Worm (Caenorhabditis elegans) whole organism, L1 larva: Measurements from ENCODE around the gene F32D8.11.

ENCODE experiments used
- C04F5.9 ChIP-seq: sonication (generic microtip); optimal IDR thresholded peaks from 2 replicates; lab custom pipeline; 2016; ENCODE audit warnings: missing genetic modification characterization, missing compliant biosample characterization
- C16A3.4 ChIP-seq: fragments of 150-350 bp; optimal IDR thresholded peaks from 2 replicates; lab custom pipeline; 2014; ENCODE audit warnings: missing biosample characterization, missing genetic modification characterization
- F16B12.6 ChIP-seq: fragments of 150-350 bp; optimal IDR thresholded peaks from 2 replicates; lab custom pipeline; 2014; ENCODE audit warnings: missing biosample characterization, missing genetic modification characterization
- aly-2 ChIP-seq: fragments of 150-350 bp; optimal IDR thresholded peaks from 2 replicates; lab custom pipeline; 2014; ENCODE audit warnings: missing biosample characterization, missing genetic modification characterization
- ama-1 ChIP-seq: fragments of 150-350 bp; optimal IDR thresholded peaks from 2 replicates; lab custom pipeline; 2014
- blmp-1 ChIP-seq: fragments of 150-350 bp; optimal IDR thresholded peaks from 2 replicates; lab custom pipeline; 2014; ENCODE audit warnings: missing biosample characterization, missing genetic modification characterization
- ceh-8 ChIP-seq: fragments of 200-800 bp; sonication (Bioruptor generic); optimal IDR thresholded peaks from 2 replicates; lab custom pipeline; 2018; ENCODE audit warnings: mild to moderate bottlenecking, missing genetic modification characterization, moderate library complexity, missing compliant biosample characterization
- ceh-88 ChIP-seq: fragments of 200-800 bp; sonication (Bioruptor generic); IDR thresholded peaks from 2 replicates; pipeline ENCODE4 v1.3.6; 2022; ENCODE audit warnings: missing genetic modification characterization, missing compliant biosample characterization
- ces-1 ChIP-seq: fragments of 150-350 bp; optimal IDR thresholded peaks from 2 replicates; lab custom pipeline; 2014; ENCODE audit warnings: missing biosample characterization, missing genetic modification reagents, missing genetic modification characterization
- dpl-1 ChIP-seq, 3 experiments: fragments of 150-350 bp in 2 of 3; sonication (generic microtip) in 1 of 3; optimal IDR thresholded peaks; 2 replicates each; lab custom pipeline; 2014 to 2017; ENCODE audit warnings: missing biosample characterization in 3 of 3, missing genetic modification characterization in 3 of 3, missing genetic modification reagents in 3 of 3
- dsc-1 ChIP-seq: sonication (generic microtip); optimal IDR thresholded peaks from 2 replicates; lab custom pipeline; 2016; ENCODE audit warnings: mild to moderate bottlenecking, missing genetic modification characterization, missing compliant biosample characterization
- egl-13 ChIP-seq: sonication (generic microtip); optimal IDR thresholded peaks from 2 replicates; lab custom pipeline; 2016; ENCODE audit warnings: missing genotype, missing genetic modification reagents, missing genetic modification characterization, missing compliant biosample characterization
- elt-2 ChIP-seq: sonication (generic microtip); optimal IDR thresholded peaks from 2 replicates; lab custom pipeline; 2016; ENCODE audit warnings: missing genetic modification characterization, mild to moderate bottlenecking, inconsistent platforms, missing compliant biosample characterization, missing genetic modification reagents
- elt-3 ChIP-seq, 6 experiments: fragments of 150-350 bp in 1 of 6; sonication (generic microtip); optimal IDR thresholded peaks; 2 replicates each; lab custom pipeline; 2017 to 2018; ENCODE audit warnings: missing biosample characterization in 6 of 6, missing genetic modification characterization in 6 of 6, inconsistent platforms in 1 of 6
- fkh-10 ChIP-seq: sonication (generic microtip); optimal IDR thresholded peaks from 2 replicates; lab custom pipeline; 2017; ENCODE audit warnings: missing biosample characterization, missing genetic modification reagents, missing genetic modification characterization
- fkh-4 ChIP-seq: sonication (generic microtip); optimal IDR thresholded peaks from 2 replicates; lab custom pipeline; 2016; ENCODE audit warnings: missing compliant biosample characterization, missing genetic modification characterization, borderline replicate concordance
- fos-1 ChIP-seq: fragments of 150-350 bp; optimal IDR thresholded peaks from 2 replicates; lab custom pipeline; 2014; ENCODE audit warnings: missing biosample characterization, missing genetic modification characterization
- hlh-17 ChIP-seq: fragments of 200-800 bp; sonication (Bioruptor generic); optimal IDR thresholded peaks from 2 replicates; lab custom pipeline; 2018; ENCODE audit warnings: missing genetic modification characterization, mild to moderate bottlenecking, missing compliant biosample characterization, moderate library complexity, borderline replicate concordance
- irx-1 ChIP-seq: sonication (generic microtip); optimal IDR thresholded peaks from 2 replicates; lab custom pipeline; 2016; ENCODE audit warnings: missing genetic modification characterization, missing compliant biosample characterization
- jun-1 ChIP-seq: fragments of 150-350 bp; optimal IDR thresholded peaks from 2 replicates; lab custom pipeline; 2014; ENCODE audit warnings: missing biosample characterization, missing genetic modification reagents, missing genetic modification characterization
- lin-14 ChIP-seq: fragments of 200-800 bp; sonication (Bioruptor generic); optimal IDR thresholded peaks from 2 replicates; lab custom pipeline; 2018; ENCODE audit warnings: mild to moderate bottlenecking, missing genetic modification characterization, moderate library complexity, missing compliant biosample characterization
- lin-35 ChIP-seq, 2 experiments: fragments of 150-350 bp; optimal IDR thresholded peaks; 2 replicates each; lab custom pipeline; 2014; ENCODE audit warnings: missing biosample characterization in 2 of 2, missing genetic modification characterization in 2 of 2, missing genetic modification reagents in 2 of 2
- lin-39 ChIP-seq: fragments of 150-350 bp; optimal IDR thresholded peaks from 2 replicates; lab custom pipeline; 2014; ENCODE audit warnings: missing biosample characterization, missing genetic modification reagents, missing genetic modification characterization
- lsy-2 ChIP-seq, 2 experiments: fragments of 150-350 bp; optimal IDR thresholded peaks; 2 replicates each; lab custom pipeline; 2014; ENCODE audit warnings: missing biosample characterization in 2 of 2, missing genetic modification characterization in 2 of 2
- mab-9 ChIP-seq: fragments of 200-800 bp; sonication (Bioruptor generic); IDR thresholded peaks from 2 replicates; pipeline ENCODE4 v1.3.6; 2022; ENCODE audit warnings: missing genetic modification reagents, missing genetic modification characterization, missing compliant biosample characterization
- mdl-1 ChIP-seq, 2 experiments: fragments of 150-350 bp; optimal IDR thresholded peaks; 2 replicates each; lab custom pipeline; 2014 to 2017; ENCODE audit warnings: missing biosample characterization in 2 of 2, missing genetic modification characterization in 2 of 2, inconsistent platforms in 1 of 2
- mef-2 ChIP-seq: fragments of 150-350 bp; optimal IDR thresholded peaks from 2 replicates; lab custom pipeline; 2014; ENCODE audit warnings: missing biosample characterization, missing genetic modification characterization
- mep-1 ChIP-seq: fragments of 150-350 bp; optimal IDR thresholded peaks from 2 replicates; lab custom pipeline; 2014; ENCODE audit warnings: missing biosample characterization, missing genetic modification characterization
- nhr-11 ChIP-seq: fragments of 150-350 bp; optimal IDR thresholded peaks from 2 replicates; lab custom pipeline; 2014; ENCODE audit warnings: missing biosample characterization, missing genetic modification characterization
- nhr-12 ChIP-seq: sonication (generic microtip); optimal IDR thresholded peaks from 2 replicates; lab custom pipeline; 2017; ENCODE audit warnings: missing biosample characterization, missing genetic modification characterization
- nhr-19 ChIP-seq: fragments of 200-800 bp; sonication (Bioruptor generic); conservative IDR thresholded peaks from 2 replicates; pipeline ENCODE4 v1.3.6; 2022; ENCODE audit warnings: missing genetic modification characterization, missing compliant biosample characterization
- nhr-20 ChIP-seq: sonication (generic microtip); optimal IDR thresholded peaks from 2 replicates; lab custom pipeline; 2016; ENCODE audit warnings: mild to moderate bottlenecking, missing genetic modification characterization, missing compliant biosample characterization
- nhr-237 ChIP-seq: fragments of 150-350 bp; optimal IDR thresholded peaks from 2 replicates; lab custom pipeline; 2014; ENCODE audit warnings: missing biosample characterization, missing genetic modification characterization
- nhr-47 ChIP-seq: sonication (generic microtip); optimal IDR thresholded peaks from 2 replicates; lab custom pipeline; 2016; ENCODE audit warnings: mild to moderate bottlenecking, missing genetic modification characterization, moderate library complexity, missing compliant biosample characterization
- nhr-71 ChIP-seq: sonication (generic microtip); optimal IDR thresholded peaks from 2 replicates; lab custom pipeline; 2016; ENCODE audit warnings: mild to moderate bottlenecking, missing genetic modification characterization, moderate library complexity, missing compliant biosample characterization
- nhr-77 ChIP-seq: fragments of 150-350 bp; optimal IDR thresholded peaks from 2 replicates; lab custom pipeline; 2014; ENCODE audit warnings: missing biosample characterization, missing genetic modification characterization
- nhr-90 ChIP-seq: sonication (generic microtip); optimal IDR thresholded peaks from 2 replicates; lab custom pipeline; 2016; ENCODE audit warnings: mild to moderate bottlenecking, missing genetic modification characterization, missing compliant biosample characterization; ENCODE audit not compliant: poor library complexity
- snpc-4 ChIP-seq: fragments of 150-350 bp; optimal IDR thresholded peaks from 2 replicates; lab custom pipeline; 2014; ENCODE audit warnings: missing biosample characterization, missing genetic modification characterization
- snu-23 ChIP-seq: sonication (generic microtip); optimal IDR thresholded peaks from 2 replicates; lab custom pipeline; 2016; ENCODE audit warnings: missing genetic modification characterization, missing compliant biosample characterization
- sox-4 ChIP-seq: sonication (generic microtip); optimal IDR thresholded peaks from 2 replicates; lab custom pipeline; 2016; ENCODE audit warnings: missing genetic modification characterization, missing compliant biosample characterization
- swsn-7 ChIP-seq: sonication (generic microtip); optimal IDR thresholded peaks from 2 replicates; lab custom pipeline; 2016; ENCODE audit warnings: missing genetic modification characterization, missing compliant biosample characterization
- tbx-2 ChIP-seq: sonication (generic microtip); optimal IDR thresholded peaks from 2 replicates; lab custom pipeline; 2016; ENCODE audit warnings: missing genetic modification characterization, missing compliant biosample characterization
- tlp-1 ChIP-seq: fragments of 150-350 bp; optimal IDR thresholded peaks from 2 replicates; lab custom pipeline; 2014; ENCODE audit warnings: missing biosample characterization, missing genetic modification characterization
- unc-86 ChIP-seq: sonication (generic microtip); optimal IDR thresholded peaks from 2 replicates; lab custom pipeline; 2016; ENCODE audit warnings: missing genetic modification characterization, missing compliant biosample characterization
- unc-98 ChIP-seq: fragments of 200-800 bp; sonication (Bioruptor generic); IDR thresholded peaks from 2 replicates; pipeline ENCODE4 v1.3.6; 2022; ENCODE audit warnings: missing genetic modification characterization, missing compliant biosample characterization
- xbp-1 ChIP-seq: sonication (generic microtip); optimal IDR thresholded peaks from 2 replicates; lab custom pipeline; 2016; ENCODE audit warnings: missing genetic modification characterization, missing compliant biosample characterization
- zag-1 ChIP-seq: fragments of 150-350 bp; optimal IDR thresholded peaks from 2 replicates; lab custom pipeline; 2014; ENCODE audit warnings: missing biosample characterization, missing genetic modification characterization
- zip-4 ChIP-seq: fragments of 200-800 bp; sonication (Bioruptor generic); optimal IDR thresholded peaks from 2 replicates; lab custom pipeline; 2018; ENCODE audit warnings: mild to moderate bottlenecking, missing genetic modification characterization, moderate library complexity, missing compliant biosample characterization
- ztf-11 ChIP-seq, 2 experiments: sonication (generic microtip); optimal IDR thresholded peaks; 2 replicates each; lab custom pipeline; 2016 to 2017; ENCODE audit warnings: missing genetic modification characterization in 2 of 2, missing biosample characterization in 1 of 2, missing compliant biosample characterization in 1 of 2

The F32D8.11 gene

DNA sequence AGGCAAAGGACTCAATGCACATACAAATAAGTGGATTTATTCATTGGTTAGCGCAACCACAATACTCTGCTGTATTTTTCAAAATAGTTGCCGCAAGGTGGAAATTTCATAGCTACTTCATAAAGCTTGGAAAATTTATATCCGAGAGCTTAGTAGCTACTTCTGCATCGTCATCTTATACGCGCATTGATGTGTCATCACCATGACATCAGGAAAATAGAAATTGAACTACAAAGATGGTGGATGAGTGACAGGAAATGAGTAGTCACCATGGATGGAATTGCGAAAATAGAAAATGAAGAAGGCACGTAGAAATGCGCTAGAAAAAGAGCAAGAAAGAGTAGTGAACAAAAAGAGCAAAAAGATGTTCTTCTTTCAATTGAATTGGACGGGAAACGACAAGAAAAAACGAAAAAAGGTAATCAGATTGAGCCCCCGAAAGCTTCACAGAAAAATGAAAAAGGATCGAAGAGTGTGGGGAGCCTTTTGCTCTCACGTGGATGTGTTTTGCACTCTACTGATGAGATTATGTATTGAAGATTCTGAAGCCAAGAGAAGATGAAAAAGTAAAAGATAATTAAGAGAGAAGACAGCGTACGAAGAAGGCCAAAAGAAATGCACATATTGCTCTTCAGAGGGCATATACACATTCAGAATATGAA lies 13.9 kb downstream of the F32D8.11 start:
- TF ChIP-seq mep-1 (tag; lab: Kevin White, UChicago) (peak; percentile 7), mab-9 (GFP tag; lab: Robert Waterston, UW) (no peak), nhr-71 (tag; lab: Kevin White, UChicago) (peak; percentile 59), blmp-1 (tag; lab: Kevin White, UChicago) (no peak), nhr-47 (tag; lab: Kevin White, UChicago) (peak; percentile 28), ces-1 (peak; percentile 64), mef-2 (tag; lab: Kevin White, UChicago) (no peak), nhr-77 (tag; lab: Kevin White, UChicago) (no peak), fkh-10 (GFP tag; lab: Kevin White, UChicago) (peak; percentile 96), lin-14 (GFP tag; lab: Kevin White, UChicago) (peak; percentile 76)

DNA sequence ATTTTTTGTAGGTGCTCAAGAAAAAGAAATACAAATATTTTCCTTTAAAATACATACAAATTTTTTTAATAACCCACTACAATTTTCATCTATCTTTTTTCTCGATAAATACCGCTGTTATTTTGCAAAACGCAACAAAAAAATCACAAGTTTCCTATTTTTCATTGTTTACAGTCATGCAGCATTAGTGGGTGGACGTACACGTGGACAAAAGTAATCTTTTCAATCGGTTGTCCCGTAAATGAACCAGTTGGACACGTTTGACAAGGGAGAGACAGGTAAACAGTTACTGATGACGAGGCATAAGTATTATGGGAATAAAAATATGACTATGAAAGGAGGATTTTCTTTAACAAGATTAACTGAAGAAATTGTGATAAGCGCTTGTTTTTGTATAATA lies 15.7 kb downstream of the F32D8.11 start:
- TF ChIP-seq fkh-4 (tag; lab: Kevin White, UChicago) (no peak), sox-4 (no peak), nhr-11 (tag; lab: Kevin White, UChicago) (no peak), snpc-4 (tag; lab: Kevin White, UChicago) (no peak), unc-98 (GFP tag; lab: Robert Waterston, UW) (no peak), blmp-1 (tag; lab: Kevin White, UChicago) (no peak), tbx-2 (tag; lab: Kevin White, UChicago) (no peak), aly-2 (tag; lab: Kevin White, UChicago) (no peak), hlh-17 (GFP tag; lab: Kevin White, UChicago) (no peak), fos-1 (tag; lab: Kevin White, UChicago) (no peak), ceh-8 (no peak), xbp-1 (tag; lab: Kevin White, UChicago) (peak; percentile 46), lin-35 (GFP tag; optimal IDR thresholded peaks at IDR 0.05; lab: Kevin White, UChicago) (peak in 1 of 2 experiments; percentile 23), lsy-2 (tag; optimal IDR thresholded peaks at IDR 0.05; lab: Kevin White, UChicago) (no peak), zag-1 (tag; lab: Kevin White, UChicago) (no peak), F16B12.6 (tag; lab: Kevin White, UChicago) (no peak), dpl-1 (GFP tag; optimal IDR thresholded peaks at IDR 0.05; lab: Kevin White, UChicago) (no peak), jun-1 (no peak), mep-1 (tag; lab: Kevin White, UChicago) (no peak), zip-4 (GFP tag; lab: Kevin White, UChicago) (no peak), tlp-1 (tag; lab: Kevin White, UChicago) (no peak), nhr-237 (no peak), irx-1 (no peak), nhr-71 (tag; lab: Kevin White, UChicago) (peak; percentile 13), ama-1 (lab: Kevin White, UChicago) (no peak), ceh-88 (GFP tag; lab: Robert Waterston, UW) (no peak), C16A3.4 (tag; lab: Kevin White, UChicago) (no peak), C04F5.9 (tag; lab: Kevin White, UChicago) (no peak), unc-86 (tag; lab: Kevin White, UChicago) (no peak), nhr-47 (tag; lab: Kevin White, UChicago) (no peak), nhr-20 (peak; percentile 24), nhr-19 (no peak), egl-13 (no peak), elt-2 (tag; lab: Kevin White, UChicago) (no peak), mdl-1 (tag; optimal IDR thresholded peaks at IDR 0.05; lab: Kevin White, UChicago) (peak in 1 of 2 experiments; percentile 56), lin-14 (GFP tag; lab: Kevin White, UChicago) (peak; percentile 46), mef-2 (tag; lab: Kevin White, UChicago) (no peak), dsc-1 (tag; lab: Kevin White, UChicago) (peak; percentile 36), fkh-10 (GFP tag; lab: Kevin White, UChicago) (no peak), lin-39 (tag; lab: Kevin White, UChicago) (no peak), swsn-7 (tag; lab: Kevin White, UChicago) (no peak), nhr-12 (no peak), ztf-11 (tag; optimal IDR thresholded peaks at IDR 0.05; lab: Kevin White, UChicago) (no peak), nhr-77 (tag; lab: Kevin White, UChicago) (no peak), nhr-90 (tag; lab: Kevin White, UChicago) (no peak), snu-23 (peak; percentile 47), elt-3 (tag; optimal IDR thresholded peaks at IDR 0.05; lab: Kevin White, UChicago) (peak in 1 of 6 experiments; percentile 41)
